Worm (Caenorhabditis elegans) whole organism, L4 larva: Measurements from ENCODE around the gene gpa-12.
"Not testable (repeated sequence)": the region's sequence is repeated elsewhere in the genome, so short reads cannot be mapped to it uniquely, and the experiment has no call there.

ENCODE experiments used
- Y5F2A.4 ChIP-seq: fragments of 200-800 bp; sonication (Bioruptor generic); optimal IDR thresholded peaks from 2 replicates; lab custom pipeline; 2018; ENCODE audit warnings: mild to moderate bottlenecking, missing genetic modification characterization, missing compliant biosample characterization
- aha-1 ChIP-seq: fragments of 150-350 bp; peaks from one replicate; lab custom pipeline; 2014; ENCODE audit warnings: missing biosample characterization, missing genetic modification characterization
- aly-2 ChIP-seq: sonication (generic microtip); optimal IDR thresholded peaks from 2 replicates; lab custom pipeline; 2018; ENCODE audit warnings: missing biosample characterization, missing genetic modification characterization
- arid-1 ChIP-seq: fragments of 200-800 bp; sonication (Bioruptor generic); conservative IDR thresholded peaks from 2 replicates; pipeline ENCODE4 v1.3.6; 2022; ENCODE audit warnings: missing genetic modification reagents, missing genetic modification characterization, missing compliant biosample characterization
- ceh-82 ChIP-seq: sonication (generic microtip); optimal IDR thresholded peaks from 2 replicates; lab custom pipeline; 2017; ENCODE audit warnings: missing biosample characterization, missing genetic modification characterization
- daf-16 ChIP-seq, 3 experiments: sonication (generic microtip); optimal IDR thresholded peaks; 2 replicates each; lab custom pipeline; 2016 to 2017; ENCODE audit warnings: missing genetic modification characterization in 3 of 3, missing genetic modification reagents in 3 of 3, mild to moderate bottlenecking in 2 of 3, missing compliant biosample characterization in 2 of 3, missing biosample characterization in 1 of 3, moderate library complexity in 1 of 3
- daf-19 ChIP-seq: fragments of 200-800 bp; sonication (Bioruptor generic); conservative IDR thresholded peaks from 2 replicates; pipeline ENCODE4 v1.3.6; 2022; ENCODE audit warnings: missing genetic modification characterization, missing compliant biosample characterization
- dmd-6 ChIP-seq: fragments of 200-800 bp; sonication (Bioruptor generic); IDR thresholded peaks from 2 replicates; pipeline ENCODE4 v1.3.6; 2022; ENCODE audit warnings: missing genetic modification reagents, missing genetic modification characterization, missing compliant biosample characterization
- dve-1 ChIP-seq: sonication (generic microtip); optimal IDR thresholded peaks from 2 replicates; lab custom pipeline; 2017; ENCODE audit warnings: antibody characterized with exemption, mild to moderate bottlenecking, missing genetic modification characterization, missing compliant biosample characterization; ENCODE audit not compliant: insufficient read depth
- gei-8 ChIP-seq: fragments of 200-800 bp; sonication (Bioruptor generic); optimal IDR thresholded peaks from 2 replicates; lab custom pipeline; 2018; ENCODE audit warnings: mild to moderate bottlenecking, missing genetic modification characterization, missing compliant biosample characterization
- hif-1 ChIP-seq, 2 experiments: sonication (generic microtip); optimal IDR thresholded peaks; 2 replicates each; lab custom pipeline; 2016 to 2017; ENCODE audit warnings: missing compliant biosample characterization in 2 of 2, missing genetic modification characterization in 2 of 2, missing genetic modification reagents in 2 of 2, missing genotype in 2 of 2, mild to moderate bottlenecking in 1 of 2
- hlh-11 ChIP-seq: fragments of 200-800 bp; sonication (Bioruptor generic); optimal IDR thresholded peaks from 2 replicates; lab custom pipeline; 2018; ENCODE audit warnings: mild to moderate bottlenecking, missing genetic modification characterization, missing compliant biosample characterization
- hlh-30 ChIP-seq: sonication (generic microtip); optimal IDR thresholded peaks from 2 replicates; lab custom pipeline; 2017; ENCODE audit warnings: antibody characterized with exemption, mild to moderate bottlenecking, missing genetic modification characterization, missing compliant biosample characterization; ENCODE audit not compliant: insufficient read depth
- lim-7 ChIP-seq: fragments of 200-800 bp; sonication (Bioruptor generic); IDR thresholded peaks from 2 replicates; pipeline ENCODE4 v1.3.6; 2022; ENCODE audit warnings: missing genetic modification characterization, missing compliant biosample characterization
- lin-15B ChIP-seq: fragments of 150-350 bp; sonication (generic microtip); optimal IDR thresholded peaks from 3 replicates; lab custom pipeline; 2014; ENCODE audit warnings: missing biosample characterization, missing genetic modification characterization
- lin-29 ChIP-seq: fragments of 200-800 bp; sonication (Bioruptor generic); IDR thresholded peaks from 2 replicates; pipeline ENCODE4 v1.3.6; 2022; ENCODE audit warnings: missing genetic modification reagents, missing genetic modification characterization, missing compliant biosample characterization
- mdt-29 ChIP-seq: fragments of 200-800 bp; sonication (Bioruptor generic); IDR thresholded peaks from 2 replicates; pipeline ENCODE4 v1.3.6; 2022; ENCODE audit warnings: missing genetic modification reagents, missing genetic modification characterization, missing compliant biosample characterization
- mxl-2 ChIP-seq: fragments of 200-800 bp; sonication (Bioruptor generic); conservative IDR thresholded peaks from 2 replicates; pipeline ENCODE4 v1.3.6; 2022; ENCODE audit warnings: missing genetic modification reagents, missing genetic modification characterization, missing compliant biosample characterization
- nhr-10 ChIP-seq: fragments of 150-350 bp; optimal IDR thresholded peaks from 2 replicates; lab custom pipeline; 2014; ENCODE audit warnings: missing biosample characterization, missing genetic modification characterization
- nhr-102 ChIP-seq: sonication (generic microtip); optimal IDR thresholded peaks from 2 replicates; lab custom pipeline; 2016; ENCODE audit warnings: mild to moderate bottlenecking, missing genetic modification characterization, moderate library complexity, missing compliant biosample characterization
- nhr-111 ChIP-seq: fragments of 200-800 bp; sonication (Bioruptor generic); optimal IDR thresholded peaks from 2 replicates; lab custom pipeline; 2018; ENCODE audit warnings: mild to moderate bottlenecking, missing genetic modification characterization, missing compliant biosample characterization
- nhr-237 ChIP-seq: sonication (generic microtip); optimal IDR thresholded peaks from 2 replicates; lab custom pipeline; 2017; ENCODE audit warnings: missing biosample characterization, missing genetic modification characterization
- nhr-28 ChIP-seq: fragments of 150-350 bp; optimal IDR thresholded peaks from 2 replicates; lab custom pipeline; 2014; ENCODE audit warnings: missing biosample characterization, missing genetic modification characterization
- nhr-76 ChIP-seq: fragments of 150-350 bp; optimal IDR thresholded peaks from 2 replicates; lab custom pipeline; 2014; ENCODE audit warnings: missing biosample characterization, missing genetic modification characterization
- pqm-1 ChIP-seq: sonication (generic microtip); optimal IDR thresholded peaks from 2 replicates; lab custom pipeline; 2017; ENCODE audit warnings: missing biosample characterization, missing genetic modification characterization
- saeg-2 ChIP-seq: fragments of 200-800 bp; sonication (Bioruptor generic); IDR thresholded peaks from 2 replicates; pipeline ENCODE4 v1.3.6; 2022; ENCODE audit warnings: missing genetic modification reagents, missing genetic modification characterization, missing compliant biosample characterization
- unc-62 ChIP-seq, 3 experiments: fragments of 150-350 bp in 1 of 3; sonication (generic microtip); optimal IDR thresholded peaks in 2 of 3; peaks in 1 of 3; 1 replicate in 1 of 3; 2 replicates in 2 of 3; lab custom pipeline; 2014 to 2017; ENCODE audit warnings: missing biosample characterization in 3 of 3, missing genetic modification characterization in 3 of 3, missing genetic modification reagents in 3 of 3, missing genotype in 1 of 3
- zip-11 ChIP-seq: fragments of 200-800 bp; sonication (Bioruptor generic); IDR thresholded peaks from 2 replicates; pipeline ENCODE4 v1.3.6; 2022; ENCODE audit warnings: missing genetic modification characterization, missing compliant biosample characterization

gpa-12 gene

DNA sequence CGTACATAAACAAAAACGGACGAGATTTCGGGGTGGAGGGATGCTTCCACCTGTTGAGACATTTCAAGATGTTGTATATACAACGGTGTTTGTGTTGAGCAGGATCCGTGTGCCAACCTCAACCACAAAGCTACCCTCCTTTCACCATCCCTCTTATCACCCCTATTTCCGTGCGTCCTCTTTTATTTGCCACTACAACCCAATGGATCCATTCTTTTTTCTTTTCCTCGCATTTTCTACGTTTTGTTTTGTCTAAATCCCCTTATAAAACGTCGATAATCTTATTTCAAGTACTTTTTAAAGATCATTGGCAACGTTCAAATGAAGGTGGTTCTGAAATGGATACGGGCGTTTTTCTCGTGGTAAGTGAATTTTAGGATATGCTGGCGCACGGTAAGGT, at the start of gene gpa-12:
Gene gpa-12, plus strand, starts transcription at position 301 of the 400 bp plus-strand sequence.
- TF ChIP-seq arid-1 (GFP tag; lab: Robert Waterston, UW) (no peak), saeg-2 (GFP tag; lab: Robert Waterston, UW) (no peak), lin-15B (no peak), lim-7 (no peak)
- TF ChIP-seq, all 104 proteins: peak for 0

- TF ChIP-seq aha-1: peak; percentile 93
- TF ChIP-seq aly-2 (tag; lab: Kevin White, UChicago): no peak
- TF ChIP-seq unc-62 (GFP tag; optimal IDR thresholded peaks at IDR 0.05 in 1 of 2; lab: Kevin White, UChicago): peak in 1 of 2 experiments; percentile 70
- no peak for TF ChIP-seq unc-62 (tag; optimal IDR thresholded peaks at IDR 0.05; lab: Kevin White, UChicago)
- TF ChIP-seq nhr-28: no peak
- TF ChIP-seq, all 104 proteins: peak for 2
Observed at ce11 chrX:9194081-9194480, 49.3 kb upstream of the gpa-12 start.

ce11 chrX:9195375-9196098, 47.8 kb upstream of the gpa-12 start:
- TF ChIP-seq lin-29 (GFP tag; lab: Robert Waterston, UW) (no peak), Y5F2A.4 (GFP tag; lab: Kevin White, UChicago) (no peak), nhr-102 (tag; lab: Kevin White, UChicago) (no peak), hif-1 (tag; optimal IDR thresholded peaks at IDR 0.05; lab: Kevin White, UChicago) (no peak), unc-62 (GFP tag; optimal IDR thresholded peaks at IDR 0.05 in 1 of 2; lab: Kevin White, UChicago) (peak in 1 of 2 experiments; percentile 77), unc-62 (tag; optimal IDR thresholded peaks at IDR 0.05; lab: Kevin White, UChicago) (no peak), aha-1 (peak; percentile 96), zip-11 (no peak), mxl-2 (no peak)

- not testable (repeated sequence) for TF ChIP-seq lin-15B, lim-7, aha-1
Observed at ce11 chrX:9203468-9203867, 39.9 kb upstream of the gpa-12 start, which contains the start of gene crb-3. crb-3 (plus strand) TSS chrX:9203768.

ce11 chrX:9204986-9205385, 38.4 kb upstream of the gpa-12 start:
- TF ChIP-seq mdt-29 (GFP tag; lab: Robert Waterston, UW): no peak
- TF ChIP-seq unc-62 (GFP tag; optimal IDR thresholded peaks at IDR 0.05 in 1 of 2; lab: Kevin White, UChicago): peak in 1 of 2 experiments; percentile 53
- no peak for TF ChIP-seq unc-62 (tag; optimal IDR thresholded peaks at IDR 0.05; lab: Kevin White, UChicago)

DNA sequence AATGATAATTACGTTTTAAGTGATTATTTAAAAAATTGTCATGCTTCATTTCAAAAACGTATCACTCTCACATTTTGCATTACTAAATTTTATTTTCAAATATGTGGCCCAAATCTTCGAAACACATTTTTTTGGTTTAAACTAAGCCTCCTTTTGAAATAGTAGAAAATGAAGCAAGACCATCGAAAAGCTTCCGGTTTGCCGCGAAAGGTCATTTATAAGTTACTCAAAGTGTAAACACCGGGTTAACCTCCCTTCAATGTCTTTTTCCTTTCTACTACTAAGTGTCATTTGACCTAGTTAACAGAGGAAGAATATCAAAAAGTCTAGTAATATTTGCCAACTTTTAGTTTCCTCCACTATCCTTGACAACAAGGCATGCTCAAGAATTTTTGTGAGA, 36.6 kb upstream of the gpa-12 start:
- no peak for TF ChIP-seq dmd-6 (GFP tag; lab: Robert Waterston, UW)
- peak in 1 of 2 experiments; percentile 93 for TF ChIP-seq unc-62 (GFP tag; optimal IDR thresholded peaks at IDR 0.05 in 1 of 2; lab: Kevin White, UChicago)
- no peak for TF ChIP-seq unc-62 (tag; optimal IDR thresholded peaks at IDR 0.05; lab: Kevin White, UChicago)
- TF ChIP-seq nhr-76 (tag; lab: Kevin White, UChicago): no peak
- no peak for TF ChIP-seq daf-19
- TF ChIP-seq nhr-10 (tag; lab: Kevin White, UChicago): no peak

DNA sequence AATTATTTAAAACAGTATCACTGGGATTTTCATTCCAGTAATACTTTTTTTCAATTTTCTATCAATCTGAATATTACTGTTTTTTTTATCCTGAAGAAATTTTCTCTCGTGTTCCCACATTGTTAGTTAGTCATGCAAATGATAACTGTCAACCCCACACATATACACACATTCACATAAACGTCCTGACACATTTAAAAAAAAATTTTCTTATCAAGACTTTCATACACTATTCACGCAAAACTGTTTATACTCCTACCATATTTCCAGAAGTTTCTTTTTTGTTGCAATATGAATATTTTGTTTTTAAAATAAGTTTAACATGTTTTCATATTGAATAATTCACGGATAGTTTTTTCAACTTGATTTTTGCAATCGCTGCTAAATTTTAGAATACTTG, 34.9 kb upstream of the gpa-12 start:
- TF ChIP-seq dve-1 (tag; lab: Kevin White, UChicago) (peak; percentile 48), hlh-30 (peak; percentile 21), ceh-82 (tag; lab: Kevin White, UChicago) (no peak), dmd-6 (GFP tag; lab: Robert Waterston, UW) (no peak; the same call in 1 of the 2 replicates), pqm-1 (tag; lab: Kevin White, UChicago) (peak; percentile 57), nhr-237 (tag; lab: Kevin White, UChicago) (no peak), nhr-111 (GFP tag; lab: Kevin White, UChicago) (no peak), gei-8 (GFP tag; lab: Kevin White, UChicago) (no peak), hlh-11 (tag; lab: Kevin White, UChicago) (peak; percentile 1), lin-15B (no peak), daf-16 (GFP tag; optimal IDR thresholded peaks at IDR 0.05; lab: Kevin White, UChicago) (no peak), daf-16 (tag; optimal IDR thresholded peaks at IDR 0.05; lab: Kevin White, UChicago) (peak; percentile 83)
- TF ChIP-seq, all 104 proteins: peak for 5
